Fruit fly (Drosophila melanogaster) whole organism, embryonic: ENCODE data around the gene CG15414.

ENCODE experiments used
- Atf6 ChIP-seq: fragments of 200-800 bp; sonication (Bioruptor generic); IDR thresholded peaks from 2 replicates; pipeline ENCODE4 v1.3.6; 2022; ENCODE audit warnings: missing biosample characterization, missing genetic modification characterization
- CG10321 ChIP-seq: fragments of 200-800 bp; sonication (Bioruptor generic); IDR thresholded peaks from 2 replicates; pipeline ENCODE4 v1.3.6; 2022; ENCODE audit warnings: missing biosample characterization, missing genetic modification characterization
- CG11695 ChIP-seq: fragments of 200-800 bp; sonication (Bioruptor generic); IDR thresholded peaks from 3 replicates; pipeline ENCODE4 v1.3.6; 2022; ENCODE audit warnings: missing biosample characterization, missing genetic modification characterization
- CG12391 ChIP-seq: fragments of 200-800 bp; sonication (Bioruptor generic); optimal IDR thresholded peaks from 3 replicates; lab custom pipeline; 2018; ENCODE audit warnings: missing biosample characterization, mild to moderate bottlenecking, missing genetic modification characterization, moderate library complexity
- CG14050 ChIP-seq: fragments of 200-800 bp; sonication (Bioruptor generic); IDR thresholded peaks from 3 replicates; pipeline ENCODE4 v1.3.6; 2022; ENCODE audit warnings: missing biosample characterization, missing genetic modification characterization
- CG14441 ChIP-seq: fragments of 200-800 bp; sonication (Bioruptor generic); IDR thresholded peaks from 2 replicates; pipeline ENCODE4 v1.3.6; 2022; ENCODE audit warnings: missing biosample characterization, missing genetic modification characterization
- CG15011 ChIP-seq: fragments of 200-800 bp; sonication (Bioruptor generic); optimal IDR thresholded peaks from 3 replicates; lab custom pipeline; 2018; ENCODE audit warnings: missing biosample characterization, mild to moderate bottlenecking, missing genetic modification characterization
- CG1602 ChIP-seq: fragments of 200-800 bp; sonication (Bioruptor generic); optimal IDR thresholded peaks from 3 replicates; lab custom pipeline; 2016; ENCODE audit warnings: missing biosample characterization, missing genetic modification characterization
- CG1792 ChIP-seq: fragments of 200-800 bp; sonication (Bioruptor generic); optimal IDR thresholded peaks from 2 replicates; lab custom pipeline; 2016; ENCODE audit warnings: missing biosample characterization, missing genetic modification characterization
- CG18011 ChIP-seq: fragments of 200-800 bp; sonication (Bioruptor generic); optimal IDR thresholded peaks from 2 replicates; lab custom pipeline; 2017; ENCODE audit warnings: missing biosample characterization, missing genetic modification characterization, mild to moderate bottlenecking, moderate library complexity, missing genotype
- CG2116 ChIP-seq: fragments of 200-800 bp; sonication (Bioruptor generic); optimal IDR thresholded peaks from 3 replicates; lab custom pipeline; 2018; ENCODE audit warnings: missing biosample characterization, mild to moderate bottlenecking, missing genetic modification characterization
- CG2120 ChIP-seq: fragments of 200-800 bp; sonication (Bioruptor generic); optimal IDR thresholded peaks from 3 replicates; lab custom pipeline; 2016; ENCODE audit warnings: missing biosample characterization, missing genetic modification characterization
- CG31224 ChIP-seq: fragments of 200-800 bp; sonication (Bioruptor generic); IDR thresholded peaks from 2 replicates; pipeline ENCODE4 v1.3.6; 2022; ENCODE audit warnings: missing biosample characterization, missing genetic modification characterization
- CG31365 ChIP-seq: fragments of 200-800 bp; sonication (Bioruptor generic); optimal IDR thresholded peaks from 2 replicates; lab custom pipeline; 2018; ENCODE audit warnings: missing biosample characterization, mild to moderate bottlenecking, missing genetic modification characterization
- CG32532 ChIP-seq: fragments of 200-800 bp; sonication (Bioruptor generic); IDR thresholded peaks from 2 replicates; pipeline ENCODE4 v1.3.6; 2022; ENCODE audit warnings: missing biosample characterization, missing genetic modification characterization
- CG32767 ChIP-seq: fragments of 200-800 bp; sonication (Bioruptor generic); IDR thresholded peaks from 2 replicates; pipeline ENCODE4 v1.3.6; 2022; ENCODE audit warnings: missing biosample characterization, missing genetic modification characterization
- CG3281 ChIP-seq: fragments of 200-800 bp; sonication (Bioruptor generic); optimal IDR thresholded peaks from 3 replicates; lab custom pipeline; 2017; ENCODE audit warnings: missing biosample characterization, mild to moderate bottlenecking, missing genetic modification characterization
- CG4360 ChIP-seq: fragments of 200-800 bp; sonication (Bioruptor generic); IDR thresholded peaks from 2 replicates; pipeline ENCODE4 v1.3.6; 2022; ENCODE audit warnings: missing biosample characterization, missing genetic modification characterization
- CG6854 ChIP-seq: fragments of 200-800 bp; sonication (Bioruptor generic); optimal IDR thresholded peaks from 3 replicates; lab custom pipeline; 2017; ENCODE audit warnings: missing biosample characterization, mild to moderate bottlenecking, missing genetic modification characterization
- CG7357 ChIP-seq: fragments of 200-800 bp; sonication (Bioruptor generic); IDR thresholded peaks from 3 replicates; pipeline ENCODE4 v1.3.6; 2022; ENCODE audit warnings: missing biosample characterization, missing genetic modification characterization
- CG7745 ChIP-seq: fragments of 200-800 bp; sonication (Bioruptor generic); optimal IDR thresholded peaks from 2 replicates; lab custom pipeline; 2018; ENCODE audit warnings: missing biosample characterization, mild to moderate bottlenecking, missing genetic modification characterization, moderate library complexity
- CG8388 ChIP-seq: fragments of 200-800 bp; sonication (Bioruptor generic); optimal IDR thresholded peaks from 2 replicates; lab custom pipeline; 2019; ENCODE audit warnings: missing biosample characterization, mild to moderate bottlenecking, missing genetic modification characterization, moderate library complexity
- CG8924 ChIP-seq: fragments of 200-800 bp; optimal IDR thresholded peaks from 3 replicates; lab custom pipeline; 2019; ENCODE audit warnings: missing biosample characterization, mild to moderate bottlenecking, missing genetic modification characterization, moderate library complexity
- CkIIα-i1 ChIP-seq: fragments of 200-800 bp; sonication (Bioruptor generic); IDR thresholded peaks from 2 replicates; pipeline ENCODE4 v1.3.6; 2022; ENCODE audit warnings: missing biosample characterization, missing genetic modification characterization
- H15 ChIP-seq: fragments of 200-800 bp; sonication (Bioruptor generic); IDR thresholded peaks from 3 replicates; pipeline ENCODE4 v1.3.6; 2022; ENCODE audit warnings: missing biosample characterization, missing genetic modification characterization
- Hand ChIP-seq: fragments of 200-800 bp; sonication (Bioruptor generic); optimal IDR thresholded peaks from 2 replicates; lab custom pipeline; 2017; ENCODE audit warnings: mild to moderate bottlenecking, missing biosample characterization, missing genetic modification reagents, missing genetic modification characterization
- Hr78 ChIP-seq, 2 experiments: fragments of 200-800 bp in 1 of 2; fragments of >200 bp in 1 of 2; sonication (Bioruptor generic) in 1 of 2; optimal IDR thresholded peaks; 2 replicates each; lab custom pipeline; 2017 to 2019; ENCODE audit warnings: missing biosample characterization in 2 of 2, missing genetic modification characterization in 2 of 2, mild to moderate bottlenecking in 1 of 2, moderate library complexity in 1 of 2
- NK7.1 ChIP-seq: fragments of 200-800 bp; sonication (Bioruptor generic); optimal IDR thresholded peaks from 3 replicates; lab custom pipeline; 2016; ENCODE audit warnings: missing biosample characterization, missing genetic modification characterization
- Pdp1 ChIP-seq, 2 experiments: fragments of 200-800 bp; sonication (Bioruptor generic); optimal IDR thresholded peaks; 3 replicates each; lab custom pipeline; 2016; ENCODE audit warnings: missing biosample characterization in 2 of 2, missing genetic modification characterization in 2 of 2, mild to moderate bottlenecking in 1 of 2, moderate library complexity in 1 of 2
- Rx ChIP-seq: fragments of 200-800 bp; sonication (Bioruptor generic); IDR thresholded peaks from 2 replicates; pipeline ENCODE4 v1.3.6; 2022; ENCODE audit warnings: missing biosample characterization, missing genetic modification characterization
- Side ChIP-seq: fragments of 200-800 bp; sonication (Bioruptor generic); optimal IDR thresholded peaks from 2 replicates; lab custom pipeline; 2016; ENCODE audit warnings: missing biosample characterization, missing genetic modification characterization
- ase ChIP-seq: fragments of 200-800 bp; sonication (Bioruptor generic); IDR thresholded peaks from 3 replicates; pipeline ENCODE4 v1.3.6; 2022; ENCODE audit warnings: missing biosample characterization, missing genetic modification characterization
- ato ChIP-seq: fragments of 200-800 bp; sonication (Bioruptor generic); IDR thresholded peaks from 2 replicates; pipeline ENCODE4 v1.3.6; 2022; ENCODE audit warnings: missing biosample characterization, missing genetic modification characterization; ENCODE audit not compliant: partially characterized antibody
- bbx ChIP-seq: fragments of 200-800 bp; sonication (Bioruptor generic); IDR thresholded peaks from 2 replicates; pipeline ENCODE4 v1.3.6; 2022; ENCODE audit warnings: missing biosample characterization, missing genetic modification characterization; ENCODE audit not compliant: partially characterized antibody
- dati ChIP-seq: fragments of 200-800 bp; sonication (Bioruptor generic); IDR thresholded peaks from 2 replicates; pipeline ENCODE4 v1.3.6; 2022; ENCODE audit warnings: missing biosample characterization, missing genetic modification characterization
- dmrt99B ChIP-seq: fragments of 200-800 bp; sonication (Bioruptor generic); optimal IDR thresholded peaks from 2 replicates; lab custom pipeline; 2018; ENCODE audit warnings: missing biosample characterization, mild to moderate bottlenecking, missing genetic modification characterization, moderate library complexity
- gsb-n ChIP-seq: fragments of 200-800 bp; sonication (Bioruptor generic); optimal IDR thresholded peaks from 3 replicates; lab custom pipeline; 2018; ENCODE audit warnings: missing biosample characterization, mild to moderate bottlenecking, missing genetic modification characterization
- her ChIP-seq: fragments of 200-800 bp; sonication (Bioruptor generic); optimal IDR thresholded peaks from 2 replicates; lab custom pipeline; 2016; ENCODE audit warnings: missing biosample characterization, missing genetic modification characterization
- jigr1 ChIP-seq: fragments of 200-800 bp; sonication (Bioruptor generic); IDR thresholded peaks from 3 replicates; pipeline ENCODE4 v1.3.6; 2022; ENCODE audit warnings: missing biosample characterization, missing genetic modification characterization
- kay ChIP-seq: fragments of 200-800 bp; sonication (Bioruptor generic); optimal IDR thresholded peaks from 2 replicates; lab custom pipeline; 2016; ENCODE audit warnings: missing biosample characterization, missing genetic modification characterization
- nmo ChIP-seq: fragments of 200-800 bp; sonication (Bioruptor generic); optimal IDR thresholded peaks from 2 replicates; lab custom pipeline; 2018; ENCODE audit warnings: missing biosample characterization, mild to moderate bottlenecking, missing genetic modification characterization, moderate library complexity
- nom ChIP-seq: fragments of 200-800 bp; sonication (Bioruptor generic); optimal IDR thresholded peaks from 2 replicates; lab custom pipeline; 2017; ENCODE audit warnings: missing biosample characterization, missing genetic modification characterization, mild to moderate bottlenecking, moderate library complexity, missing genetic modification reagents
- phol ChIP-seq: fragments of 200-800 bp; sonication (Bioruptor generic); optimal IDR thresholded peaks from 3 replicates; lab custom pipeline; 2018; ENCODE audit warnings: missing biosample characterization, mild to moderate bottlenecking, missing genetic modification characterization, moderate library complexity
- pita ChIP-seq: fragments of 200-800 bp; sonication (Bioruptor generic); optimal IDR thresholded peaks from 2 replicates; lab custom pipeline; 2017; ENCODE audit warnings: missing biosample characterization, mild to moderate bottlenecking, missing genetic modification characterization
- prd ChIP-seq, 3 experiments: fragments of >200 bp in 2 of 3; fragments of 200-800 bp in 1 of 3; sonication (Bioruptor generic) in 1 of 3; optimal IDR thresholded peaks in 2 of 3; IDR thresholded peaks in 1 of 3; 2 replicates in 2 of 3; 3 replicates in 1 of 3; pipeline versions ENCODE4 v1.3.6 to Lab custom; 2017 to 2022; ENCODE audit warnings: missing biosample characterization in 1 of 3, missing genetic modification characterization in 1 of 3
- pros ChIP-seq: fragments of 200-800 bp; sonication (Bioruptor generic); optimal IDR thresholded peaks from 3 replicates; lab custom pipeline; 2019; ENCODE audit warnings: missing biosample characterization, mild to moderate bottlenecking, missing genetic modification characterization, moderate library complexity
- salm ChIP-seq: fragments of 200-800 bp; sonication (Bioruptor generic); optimal IDR thresholded peaks from 2 replicates; lab custom pipeline; 2018; ENCODE audit warnings: missing biosample characterization, mild to moderate bottlenecking, missing genetic modification characterization
- seq ChIP-seq: fragments of 200-800 bp; sonication (Bioruptor generic); IDR thresholded peaks from 2 replicates; pipeline ENCODE4 v1.3.6; 2022; ENCODE audit warnings: missing biosample characterization, missing genetic modification characterization
- stwl ChIP-seq: fragments of 200-800 bp; sonication (Bioruptor generic); optimal IDR thresholded peaks from 3 replicates; lab custom pipeline; 2018; ENCODE audit warnings: missing biosample characterization, mild to moderate bottlenecking, missing genetic modification characterization, moderate library complexity
- trh ChIP-seq: fragments of 200-800 bp; sonication (Bioruptor generic); optimal IDR thresholded peaks from 2 replicates; lab custom pipeline; 2016; ENCODE audit warnings: missing biosample characterization, missing genetic modification characterization

Gene CG15414

dm6 chr2L:3532973-3533525 is 42.2 kb upstream of the CG15414 start (continued):
- TF ChIP-seq CG14050 (GFP tag; lab: Robert Waterston, UW) (no peak), CG12391 (tag; lab: Kevin White, UChicago) (peak; percentile 54), Rx (peak; percentile 31; the same call in 1 of the 2 replicates), CG31365 (tag; lab: Kevin White, UChicago) (no peak), nom (GFP tag; lab: Kevin White, UChicago) (no peak), ase (no peak), Side (peak; percentile 49), Hand (GFP tag; lab: Kevin White, UChicago) (no peak), CG11695 (GFP tag; lab: Robert Waterston, UW) (no peak), Pdp1 (GFP tag; optimal IDR thresholded peaks at IDR 0.05; lab: Kevin White, UChicago) (peak; percentile 45 to 59), CG1602 (GFP tag; lab: Kevin White, UChicago) (peak; percentile 28), CG6854 (GFP tag; lab: Kevin White, UChicago) (no peak), CG18011 (GFP tag; lab: Kevin White, UChicago) (no peak), her (GFP tag; lab: Kevin White, UChicago) (peak; percentile 15), CG31224 (no peak), seq (no peak), CG32532 (no peak), CG8388 (peak; percentile 24), gsb-n (tag; lab: Kevin White, UChicago) (peak; percentile 36), CG3281 (GFP tag; lab: Kevin White, UChicago) (no peak), CG14441 (GFP tag; lab: Robert Waterston, UW) (no peak), NK7.1 (GFP tag; lab: Kevin White, UChicago) (no peak), CG1792 (GFP tag; lab: Kevin White, UChicago) (peak; percentile 21), pita (no peak), H15 (GFP tag; lab: Robert Waterston, UW) (no peak), salm (tag; lab: Kevin White, UChicago) (no peak), CG4360 (GFP tag; lab: Robert Waterston, UW) (0 out of 2 replicates have a peak, but pooled peaks have one; percentile 7), CG2116 (GFP tag; lab: Kevin White, UChicago) (no peak), nmo (GFP tag; lab: Kevin White, UChicago) (peak; percentile 60), CG10321 (GFP tag; lab: Robert Waterston, UW) (no peak; the same call in 1 of the 2 replicates), CG7357 (GFP tag; lab: Robert Waterston, UW) (peak; percentile 41; the same call in 1 of the 3 replicates), kay (no peak), CkIIα-i1 (no peak), CG32767 (no peak), stwl (tag; lab: Kevin White, UChicago) (no peak), Atf6 (GFP tag; lab: Robert Waterston, UW) (no peak), dati (no peak), Hr78 (GFP tag; optimal IDR thresholded peaks at IDR 0.05; lab: Kevin White, UChicago) (no peak), CG2120 (no peak), ato (GFP tag; lab: Robert Waterston, UW) (no peak), bbx (GFP tag; lab: Robert Waterston, UW) (no peak), phol (tag; lab: Kevin White, UChicago) (peak; percentile 66), pros (GFP tag; lab: Kevin White, UChicago) (no peak), prd (optimal IDR thresholded peaks at IDR 0.05; lab: Kevin White, UChicago) (no peak), prd (GFP tag; IDR thresholded peaks at IDR 0.05; lab: Robert Waterston, UW) (peak; percentile 95), dmrt99B (peak; percentile 15), CG8924 (tag; lab: Kevin White, UChicago) (peak; percentile 64), trh (GFP tag; lab: Kevin White, UChicago) (no peak), CG7745 (no peak), jigr1 (GFP tag; lab: Robert Waterston, UW) (no peak), CG15011 (GFP tag; lab: Kevin White, UChicago) (no peak)
